Worm (Caenorhabditis elegans): ENCODE measurements around the gene BE10.1.

Gene BE10.1

DNA sequence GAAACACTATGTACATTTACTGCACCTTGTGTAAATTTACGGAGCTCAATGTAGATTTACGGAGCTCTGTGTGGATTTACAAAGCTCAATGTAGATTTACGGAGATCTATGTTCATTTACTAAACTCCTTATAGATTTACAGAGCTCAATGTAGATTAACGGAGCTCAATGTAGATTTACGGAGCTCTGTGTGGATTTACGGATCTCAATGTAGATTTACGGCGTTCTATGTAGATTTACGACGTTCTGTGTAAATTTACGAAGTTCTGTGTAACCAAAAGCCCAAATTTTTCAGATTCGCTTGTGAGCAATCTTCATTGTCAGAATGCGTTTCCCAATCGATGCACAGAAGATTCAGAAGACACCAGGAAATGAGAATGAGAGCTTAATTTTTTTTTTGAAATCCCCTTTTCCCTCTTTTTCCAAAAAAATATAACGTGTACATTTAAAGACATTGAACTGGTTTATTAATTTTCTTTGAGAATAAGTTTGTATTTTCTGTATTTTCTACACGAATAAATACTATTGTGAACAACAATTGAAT is 47.5 kb upstream of the BE10.1 start:
- TF ChIP-seq akir-1 (GFP tag; optimal IDR thresholded peaks at IDR 0.05): no peak
- 0 out of 2 replicates have a peak, but pooled peaks have one; percentile 7 for TF ChIP-seq nfyb-1 (GFP tag; IDR thresholded peaks at IDR 0.05)

DNA sequence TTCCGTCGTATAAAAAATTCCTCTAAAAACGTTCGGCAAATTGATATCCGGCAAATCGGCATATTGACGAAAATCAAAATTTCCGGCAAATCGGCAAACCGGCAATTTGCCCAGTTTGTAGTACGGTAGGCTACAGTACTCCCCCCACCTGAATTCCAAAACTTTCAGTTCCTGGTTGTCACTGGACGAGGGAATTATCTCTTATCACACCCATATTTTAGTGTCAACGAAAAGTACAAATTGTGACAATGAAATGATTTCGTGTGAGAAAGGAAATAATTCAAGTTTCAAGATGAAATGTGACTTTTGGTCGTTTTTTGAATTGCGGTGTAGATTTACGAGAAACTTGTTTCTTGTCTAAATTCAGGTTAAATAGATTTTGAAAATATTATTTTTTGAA is 43.8 kb upstream of the BE10.1 start:
- TF ChIP-seq nhr-179 (tag; optimal IDR thresholded peaks at IDR 0.05): no peak
- TF ChIP-seq nhr-80 (tag; optimal IDR thresholded peaks at IDR 0.05): peak; percentile 43
- no peak for TF ChIP-seq sea-2 (GFP tag; IDR thresholded peaks at IDR 0.05)
- TF ChIP-seq F33H1.4 (GFP tag; IDR thresholded peaks at IDR 0.05): no peak

DNA sequence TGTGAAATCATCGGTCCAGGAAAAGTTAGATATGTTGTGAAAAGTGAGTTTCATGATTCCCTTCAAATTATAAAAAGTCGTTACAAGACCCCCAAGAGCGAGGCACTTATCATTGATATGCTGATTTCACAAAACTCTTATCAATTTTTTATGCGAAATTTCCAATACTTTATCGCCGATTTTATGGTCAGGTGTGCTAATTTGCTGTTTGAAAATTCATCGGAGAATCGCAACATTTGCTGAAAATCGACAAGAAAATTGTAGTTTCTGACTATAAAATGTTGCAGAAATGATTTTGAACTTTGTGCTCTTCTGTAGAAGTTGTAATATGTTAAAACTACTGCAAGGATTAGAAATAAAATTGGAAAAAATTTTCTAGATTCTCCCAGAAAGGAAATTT is 42.4 kb upstream of the BE10.1 start:
- TF ChIP-seq F57C9.4 (tag; optimal IDR thresholded peaks at IDR 0.05): no peak
- no peak for TF ChIP-seq mxl-1 (tag; optimal IDR thresholded peaks at IDR 0.05)
- no peak for TF ChIP-seq attf-6 (GFP tag; IDR thresholded peaks at IDR 0.05)
- TF ChIP-seq tlf-1 (GFP tag; optimal IDR thresholded peaks at IDR 0.05): no peak
- TF ChIP-seq madf-10 (tag; optimal IDR thresholded peaks at IDR 0.05): no peak
- TF ChIP-seq B0035.1 (tag; optimal IDR thresholded peaks at IDR 0.05): no peak
- no peak for TF ChIP-seq somi-1 (GFP tag; optimal IDR thresholded peaks at IDR 0.05)
- no peak for TF ChIP-seq ceh-27 (GFP tag; optimal IDR thresholded peaks at IDR 0.05)
- TF ChIP-seq atf-7 (tag; optimal IDR thresholded peaks at IDR 0.05): no peak
- no peak for TF ChIP-seq lin-26 (GFP tag; IDR thresholded peaks at IDR 0.05)
- no peak for TF ChIP-seq lag-1 (GFP tag; IDR thresholded peaks at IDR 0.05)
- no peak for TF ChIP-seq hmg-20 (GFP tag; IDR thresholded peaks at IDR 0.05)
- TF ChIP-seq ztf-22 (GFP tag; optimal IDR thresholded peaks at IDR 0.05): no peak
- no peak for TF ChIP-seq mcd-1 (GFP tag; IDR thresholded peaks at IDR 0.05)
- TF ChIP-seq chd-7 (tag; optimal IDR thresholded peaks at IDR 0.05): no peak
- no peak for TF ChIP-seq dox-1 (GFP tag; IDR thresholded peaks at IDR 0.05)
- TF ChIP-seq let-526 (GFP tag; IDR thresholded peaks at IDR 0.05): no peak
- TF ChIP-seq nhr-120 (GFP tag; IDR thresholded peaks at IDR 0.05): no peak
- TF ChIP-seq lsl-1 (GFP tag; optimal IDR thresholded peaks at IDR 0.05): no peak

DNA sequence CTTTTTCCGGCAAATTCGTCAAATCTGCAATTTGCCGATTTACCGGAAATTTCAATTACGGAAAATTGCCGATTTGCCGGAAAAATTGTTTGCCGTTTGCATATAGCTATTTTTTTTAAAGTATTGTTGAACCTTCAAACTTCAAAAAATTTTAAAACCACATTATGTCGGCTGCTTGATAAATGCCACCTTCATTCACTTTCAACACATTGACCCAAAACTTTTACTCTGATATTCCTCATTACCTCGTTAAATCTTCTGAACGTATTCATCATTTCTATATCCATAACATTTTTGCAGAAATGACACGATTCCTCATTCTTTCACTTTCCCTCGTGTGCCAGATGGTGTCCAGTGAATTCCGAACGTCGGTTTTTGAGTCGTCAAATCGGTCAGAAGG is 39.7 kb upstream of the BE10.1 start, which contains the start of gene Y37D8A.3:
TSS of gene Y37D8A.3 (plus strand) at position 301 of the 400 bp plus-strand sequence.
- TF ChIP-seq K12H6.12 (tag; optimal IDR thresholded peaks at IDR 0.05) (no peak), ZK185.1 (tag; optimal IDR thresholded peaks at IDR 0.05; ENCODE audit: poor library complexity, severe bottlenecking) (no peak), zfh-2 (GFP tag; conservative IDR thresholded peaks at IDR 0.05) (no peak), cebp-2 (GFP tag; IDR thresholded peaks at IDR 0.05) (no peak), C06A6.2 (GFP tag; conservative IDR thresholded peaks at IDR 0.05) (no peak), C17E4.6 (GFP tag; IDR thresholded peaks at IDR 0.05) (no peak), ets-4 (GFP tag; optimal IDR thresholded peaks at IDR 0.05) (no peak), xnd-1 (tag; optimal IDR thresholded peaks at IDR 0.05) (no peak), B0336.3 (GFP tag; IDR thresholded peaks at IDR 0.05) (no peak), B0261.1 (tag; optimal IDR thresholded peaks at IDR 0.05) (no peak), tbx-9 (tag; optimal IDR thresholded peaks at IDR 0.05; ENCODE audit: borderline replicate concordance) (no peak), rpc-1 (optimal IDR thresholded peaks at IDR 0.05) (no peak), rpc-1 (tag; optimal IDR thresholded peaks at IDR 0.05) (no peak), aptf-3 (GFP tag; IDR thresholded peaks at IDR 0.05) (no peak), rec-8 (tag; optimal IDR thresholded peaks at IDR 0.05) (no peak), dpff-1 (tag; optimal IDR thresholded peaks at IDR 0.05) (no peak)
